Worm (Caenorhabditis elegans) whole organism, L1 larva: Measurements from ENCODE around the gene tag-325.

Experiments
- C04F5.9 ChIP-seq: sonication (generic microtip); optimal IDR thresholded peaks from 2 replicates; lab custom pipeline; 2016; ENCODE audit warnings: missing genetic modification characterization, missing compliant biosample characterization
- ama-1 ChIP-seq: fragments of 150-350 bp; optimal IDR thresholded peaks from 2 replicates; lab custom pipeline; 2014
- blmp-1 ChIP-seq: fragments of 150-350 bp; optimal IDR thresholded peaks from 2 replicates; lab custom pipeline; 2014; ENCODE audit warnings: missing biosample characterization, missing genetic modification characterization
- ceh-63 ChIP-seq: fragments of 200-800 bp; sonication (Bioruptor generic); optimal IDR thresholded peaks from 2 replicates; lab custom pipeline; 2018; ENCODE audit warnings: mild to moderate bottlenecking, missing genetic modification characterization, missing compliant biosample characterization
- ceh-88 ChIP-seq: fragments of 200-800 bp; sonication (Bioruptor generic); IDR thresholded peaks from 2 replicates; pipeline ENCODE4 v1.3.6; 2022; ENCODE audit warnings: missing genetic modification characterization, missing compliant biosample characterization
- ces-1 ChIP-seq: fragments of 150-350 bp; optimal IDR thresholded peaks from 2 replicates; lab custom pipeline; 2014; ENCODE audit warnings: missing biosample characterization, missing genetic modification reagents, missing genetic modification characterization
- dpl-1 ChIP-seq, 3 experiments: fragments of 150-350 bp in 2 of 3; sonication (generic microtip) in 1 of 3; optimal IDR thresholded peaks; 2 replicates each; lab custom pipeline; 2014 to 2017; ENCODE audit warnings: missing biosample characterization in 3 of 3, missing genetic modification characterization in 3 of 3, missing genetic modification reagents in 3 of 3
- efl-1 ChIP-seq, 4 experiments: fragments of 150-350 bp; optimal IDR thresholded peaks in 3 of 4; peaks in 1 of 4; 1 replicate in 1 of 4; 2 replicates in 3 of 4; lab custom pipeline; 2014; ENCODE audit warnings: missing biosample characterization in 2 of 4, missing genetic modification characterization in 2 of 4, missing genetic modification reagents in 2 of 4
- efl-3 ChIP-seq: fragments of 200-800 bp; sonication (Bioruptor generic); optimal IDR thresholded peaks from 2 replicates; lab custom pipeline; 2018; ENCODE audit warnings: mild to moderate bottlenecking, missing genetic modification characterization, missing compliant biosample characterization
- elt-3 ChIP-seq, 6 experiments: fragments of 150-350 bp in 1 of 6; sonication (generic microtip); optimal IDR thresholded peaks; 2 replicates each; lab custom pipeline; 2017 to 2018; ENCODE audit warnings: missing biosample characterization in 6 of 6, missing genetic modification characterization in 6 of 6, inconsistent platforms in 1 of 6
- fkh-4 ChIP-seq: sonication (generic microtip); optimal IDR thresholded peaks from 2 replicates; lab custom pipeline; 2016; ENCODE audit warnings: missing compliant biosample characterization, missing genetic modification characterization, borderline replicate concordance
- fkh-8 ChIP-seq: sonication (generic microtip); optimal IDR thresholded peaks from 2 replicates; lab custom pipeline; 2016; ENCODE audit warnings: mild to moderate bottlenecking, missing genetic modification characterization, missing compliant biosample characterization
- fos-1 ChIP-seq: fragments of 150-350 bp; optimal IDR thresholded peaks from 2 replicates; lab custom pipeline; 2014; ENCODE audit warnings: missing biosample characterization, missing genetic modification characterization
- grh-1 ChIP-seq: fragments of 200-800 bp; sonication (Bioruptor generic); IDR thresholded peaks from 2 replicates; pipeline ENCODE4 v1.3.6; 2022; ENCODE audit warnings: missing genetic modification reagents, missing genetic modification characterization, missing compliant biosample characterization
- isw-1 ChIP-seq: fragments of 200-800 bp; sonication (Bioruptor generic); IDR thresholded peaks from 2 replicates; pipeline ENCODE4 v1.3.6; 2022; ENCODE audit warnings: missing genetic modification characterization, missing compliant biosample characterization
- lin-14 ChIP-seq: fragments of 200-800 bp; sonication (Bioruptor generic); optimal IDR thresholded peaks from 2 replicates; lab custom pipeline; 2018; ENCODE audit warnings: mild to moderate bottlenecking, missing genetic modification characterization, moderate library complexity, missing compliant biosample characterization
- lsy-2 ChIP-seq, 2 experiments: fragments of 150-350 bp; optimal IDR thresholded peaks; 2 replicates each; lab custom pipeline; 2014; ENCODE audit warnings: missing biosample characterization in 2 of 2, missing genetic modification characterization in 2 of 2
- mab-9 ChIP-seq: fragments of 200-800 bp; sonication (Bioruptor generic); IDR thresholded peaks from 2 replicates; pipeline ENCODE4 v1.3.6; 2022; ENCODE audit warnings: missing genetic modification reagents, missing genetic modification characterization, missing compliant biosample characterization
- mep-1 ChIP-seq: fragments of 150-350 bp; optimal IDR thresholded peaks from 2 replicates; lab custom pipeline; 2014; ENCODE audit warnings: missing biosample characterization, missing genetic modification characterization
- nhr-19 ChIP-seq: fragments of 200-800 bp; sonication (Bioruptor generic); conservative IDR thresholded peaks from 2 replicates; pipeline ENCODE4 v1.3.6; 2022; ENCODE audit warnings: missing genetic modification characterization, missing compliant biosample characterization
- nhr-237 ChIP-seq: fragments of 150-350 bp; optimal IDR thresholded peaks from 2 replicates; lab custom pipeline; 2014; ENCODE audit warnings: missing biosample characterization, missing genetic modification characterization
- nhr-28 ChIP-seq: fragments of 150-350 bp; optimal IDR thresholded peaks from 2 replicates; lab custom pipeline; 2014; ENCODE audit warnings: missing biosample characterization, missing genetic modification characterization
- nhr-47 ChIP-seq: sonication (generic microtip); optimal IDR thresholded peaks from 2 replicates; lab custom pipeline; 2016; ENCODE audit warnings: mild to moderate bottlenecking, missing genetic modification characterization, moderate library complexity, missing compliant biosample characterization
- nhr-76 ChIP-seq: sonication (generic microtip); optimal IDR thresholded peaks from 2 replicates; lab custom pipeline; 2017; ENCODE audit warnings: missing biosample characterization, missing genetic modification characterization
- nhr-77 ChIP-seq: fragments of 150-350 bp; optimal IDR thresholded peaks from 2 replicates; lab custom pipeline; 2014; ENCODE audit warnings: missing biosample characterization, missing genetic modification characterization
- nhr-85 ChIP-seq: sonication (generic microtip); peaks from one replicate; lab custom pipeline; 2016; ENCODE audit warnings: missing genetic modification characterization, inconsistent platforms, missing compliant biosample characterization
- pag-3 ChIP-seq: sonication (generic microtip); optimal IDR thresholded peaks from 2 replicates; lab custom pipeline; 2017; ENCODE audit warnings: missing genetic modification characterization, mild to moderate bottlenecking, missing compliant biosample characterization, antibody characterized with exemption, borderline replicate concordance; ENCODE audit not compliant: insufficient read depth
- pax-3 ChIP-seq: fragments of 200-800 bp; sonication (Bioruptor generic); optimal IDR thresholded peaks from 2 replicates; lab custom pipeline; 2018; ENCODE audit warnings: mild to moderate bottlenecking, missing genetic modification characterization, moderate library complexity, missing compliant biosample characterization
- pqm-1 ChIP-seq: sonication (generic microtip); optimal IDR thresholded peaks from 3 replicates; lab custom pipeline; 2017; ENCODE audit warnings: missing biosample characterization, missing genetic modification characterization
- skn-1 ChIP-seq: fragments of 150-350 bp; optimal IDR thresholded peaks from 2 replicates; lab custom pipeline; 2014; ENCODE audit warnings: missing biosample characterization, missing genetic modification characterization
- snpc-4 ChIP-seq: fragments of 150-350 bp; optimal IDR thresholded peaks from 2 replicates; lab custom pipeline; 2014; ENCODE audit warnings: missing biosample characterization, missing genetic modification characterization
- snu-23 ChIP-seq: sonication (generic microtip); optimal IDR thresholded peaks from 2 replicates; lab custom pipeline; 2016; ENCODE audit warnings: missing genetic modification characterization, missing compliant biosample characterization
- sox-4 ChIP-seq: sonication (generic microtip); optimal IDR thresholded peaks from 2 replicates; lab custom pipeline; 2016; ENCODE audit warnings: missing genetic modification characterization, missing compliant biosample characterization
- sptf-1 ChIP-seq: fragments of 150-350 bp; optimal IDR thresholded peaks from 2 replicates; lab custom pipeline; 2014; ENCODE audit warnings: missing biosample characterization, missing genetic modification characterization
- swsn-7 ChIP-seq: sonication (generic microtip); optimal IDR thresholded peaks from 2 replicates; lab custom pipeline; 2016; ENCODE audit warnings: missing genetic modification characterization, missing compliant biosample characterization
- tlp-1 ChIP-seq: fragments of 150-350 bp; optimal IDR thresholded peaks from 2 replicates; lab custom pipeline; 2014; ENCODE audit warnings: missing biosample characterization, missing genetic modification characterization
- unc-30 ChIP-seq: sonication (generic microtip); optimal IDR thresholded peaks from 2 replicates; lab custom pipeline; 2017; ENCODE audit warnings: missing biosample characterization, missing genetic modification characterization
- unc-86 ChIP-seq: sonication (generic microtip); optimal IDR thresholded peaks from 2 replicates; lab custom pipeline; 2016; ENCODE audit warnings: missing genetic modification characterization, missing compliant biosample characterization
- unc-98 ChIP-seq: fragments of 200-800 bp; sonication (Bioruptor generic); IDR thresholded peaks from 2 replicates; pipeline ENCODE4 v1.3.6; 2022; ENCODE audit warnings: missing genetic modification characterization, missing compliant biosample characterization
- vab-15 ChIP-seq: sonication (generic microtip); optimal IDR thresholded peaks from 2 replicates; lab custom pipeline; 2017; ENCODE audit warnings: missing genotype, mild to moderate bottlenecking, missing genetic modification characterization, missing compliant biosample characterization
- ztf-11 ChIP-seq, 2 experiments: sonication (generic microtip); optimal IDR thresholded peaks; 2 replicates each; lab custom pipeline; 2016 to 2017; ENCODE audit warnings: missing genetic modification characterization in 2 of 2, missing biosample characterization in 1 of 2, missing compliant biosample characterization in 1 of 2
- ztf-4 ChIP-seq: fragments of 150-350 bp; optimal IDR thresholded peaks from 2 replicates; lab custom pipeline; 2014; ENCODE audit warnings: missing biosample characterization, missing genetic modification characterization

Gene tag-325

DNA sequence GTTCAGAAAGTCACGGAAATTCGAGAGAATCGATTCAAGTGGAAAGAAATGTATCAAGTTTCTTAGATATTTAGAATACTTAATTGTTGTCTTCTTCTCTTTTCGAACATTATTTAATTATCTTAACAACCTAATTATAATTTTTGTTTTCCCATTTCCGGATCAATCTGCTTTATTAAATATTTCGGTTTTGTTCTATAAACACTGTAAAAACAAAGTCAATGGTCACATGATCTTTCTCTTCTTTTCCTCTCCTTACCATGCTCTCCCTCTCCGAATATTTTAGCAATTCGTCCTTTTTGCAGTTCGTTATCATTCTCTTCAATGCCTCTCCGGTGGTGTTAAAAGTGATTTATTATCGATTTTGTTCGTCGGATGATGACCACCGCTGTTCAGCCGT lies at the start of gene tag-325:
TSS of gene tag-325 (plus strand) at position 301 of the 400 bp plus-strand sequence.
- TF ChIP-seq snu-23 (GFP tag; lab: Kevin White, UChicago), result no peak
- no peak for TF ChIP-seq nhr-28 (tag; lab: Kevin White, UChicago)
- TF ChIP-seq efl-1 (optimal IDR thresholded peaks at IDR 0.05; lab: Kevin White, UChicago), result no peak
- peak in 1 of 2 experiments; percentile 58 for TF ChIP-seq efl-1 (GFP tag; optimal IDR thresholded peaks at IDR 0.05 in 1 of 2; lab: Kevin White, UChicago)
- no peak for TF ChIP-seq nhr-237 (tag; lab: Kevin White, UChicago)
- TF ChIP-seq elt-3 (tag; optimal IDR thresholded peaks at IDR 0.05; lab: Kevin White, UChicago), result peak in 1 of 6 experiments; percentile 49
- TF ChIP-seq, all 84 proteins: peak for 2

DNA sequence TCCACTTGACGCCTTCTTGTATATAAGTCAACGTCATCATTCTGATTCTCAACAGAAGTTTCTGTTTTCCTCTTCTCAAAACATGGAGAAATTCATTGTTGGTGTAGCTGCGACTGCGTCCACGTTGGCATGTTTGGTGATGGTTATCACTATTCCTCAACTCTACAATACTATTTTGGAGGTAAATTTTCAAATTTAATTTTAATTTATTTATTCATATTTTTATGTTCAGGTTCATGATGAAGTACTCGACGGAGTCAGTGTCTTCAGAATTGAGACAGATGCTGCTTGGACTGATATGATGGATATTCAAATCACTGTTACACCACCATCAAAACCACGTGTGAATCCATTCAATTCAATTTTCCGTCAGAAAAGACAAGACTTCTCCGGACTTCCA lies 48.5 kb upstream of the tag-325 start, which contains the start of gene col-89:
TSS of gene col-89 (plus strand) at position 19 of the 400 bp plus-strand sequence.
- TF ChIP-seq snpc-4 (no peak), ztf-4 (tag; lab: Kevin White, UChicago) (no peak), unc-86 (tag; lab: Kevin White, UChicago) (no peak), efl-1 (optimal IDR thresholded peaks at IDR 0.05; lab: Kevin White, UChicago) (no peak), efl-1 (GFP tag; optimal IDR thresholded peaks at IDR 0.05 in 1 of 2; lab: Kevin White, UChicago) (peak in 1 of 2 experiments; percentile 66)

DNA sequence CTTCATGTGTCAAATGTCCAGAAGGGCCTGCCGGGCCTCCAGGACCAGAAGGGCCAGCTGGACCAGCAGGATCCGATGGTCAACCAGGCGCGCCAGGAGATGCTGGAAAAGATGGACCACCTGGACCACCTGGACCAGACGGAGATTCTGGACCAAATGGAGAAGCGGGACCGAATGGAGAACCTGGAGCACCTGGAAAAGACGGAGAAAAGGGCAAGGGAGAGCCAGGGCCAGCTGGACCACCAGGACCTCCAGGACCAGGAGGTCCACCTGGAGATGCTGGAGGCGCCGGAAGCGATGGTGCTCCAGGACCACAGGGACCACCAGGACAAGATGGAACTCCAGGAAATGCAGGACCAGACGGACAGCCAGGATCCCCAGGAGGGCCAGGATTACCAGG lies 48.0 kb upstream of the tag-325 start:
- no peak for TF ChIP-seq ztf-4 (tag; lab: Kevin White, UChicago)
- TF ChIP-seq snu-23 (GFP tag; lab: Kevin White, UChicago), result no peak
- TF ChIP-seq efl-1 (optimal IDR thresholded peaks at IDR 0.05; lab: Kevin White, UChicago), result no peak
- peak in 1 of 2 experiments; percentile 10 for TF ChIP-seq efl-1 (GFP tag; optimal IDR thresholded peaks at IDR 0.05 in 1 of 2; lab: Kevin White, UChicago)
- no peak for TF ChIP-seq lsy-2 (tag; optimal IDR thresholded peaks at IDR 0.05; lab: Kevin White, UChicago)
- no peak for TF ChIP-seq lin-14 (GFP tag; lab: Kevin White, UChicago)
- TF ChIP-seq pag-3 (tag; lab: Kevin White, UChicago), result no peak
- TF ChIP-seq fkh-8 (tag; lab: Kevin White, UChicago), result no peak
- no peak for TF ChIP-seq blmp-1 (tag; lab: Kevin White, UChicago)
- TF ChIP-seq dpl-1 (GFP tag; optimal IDR thresholded peaks at IDR 0.05; lab: Kevin White, UChicago), result no peak

DNA sequence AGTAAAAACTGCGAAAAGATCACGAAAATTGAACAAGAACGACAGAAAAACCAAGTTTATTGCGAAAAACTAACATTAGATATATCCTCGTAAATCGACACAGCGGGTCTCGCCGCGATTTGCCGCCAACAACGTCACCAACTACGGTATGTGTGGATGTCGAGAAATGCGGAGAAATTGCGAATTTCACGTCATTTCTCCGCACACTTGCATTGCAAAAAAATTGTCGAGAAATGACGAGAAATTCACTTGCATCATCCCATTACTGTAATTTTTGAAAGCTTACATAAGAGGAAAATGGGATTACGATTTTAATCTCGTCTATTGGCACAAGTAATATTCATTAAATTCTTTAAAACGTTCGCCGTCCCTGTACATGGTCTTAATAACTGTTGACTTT lies 44.1 kb upstream of the tag-325 start:
- TF ChIP-seq grh-1 (GFP tag; lab: Robert Waterston, UW), result 0 out of 2 replicates have a peak, but pooled peaks have one; percentile 29
- peak; percentile 95 for TF ChIP-seq C04F5.9 (tag; lab: Kevin White, UChicago)
- TF ChIP-seq lsy-2 (tag; optimal IDR thresholded peaks at IDR 0.05; lab: Kevin White, UChicago), result peak in 1 of 2 experiments; percentile 23
- TF ChIP-seq nhr-19 (GFP tag; lab: Robert Waterston, UW), result peak; percentile 64
- 0 out of 2 replicates have a peak, but pooled peaks have one; percentile 34 for TF ChIP-seq mab-9
- TF ChIP-seq isw-1 (GFP tag; lab: Robert Waterston, UW), result peak; percentile 59

DNA sequence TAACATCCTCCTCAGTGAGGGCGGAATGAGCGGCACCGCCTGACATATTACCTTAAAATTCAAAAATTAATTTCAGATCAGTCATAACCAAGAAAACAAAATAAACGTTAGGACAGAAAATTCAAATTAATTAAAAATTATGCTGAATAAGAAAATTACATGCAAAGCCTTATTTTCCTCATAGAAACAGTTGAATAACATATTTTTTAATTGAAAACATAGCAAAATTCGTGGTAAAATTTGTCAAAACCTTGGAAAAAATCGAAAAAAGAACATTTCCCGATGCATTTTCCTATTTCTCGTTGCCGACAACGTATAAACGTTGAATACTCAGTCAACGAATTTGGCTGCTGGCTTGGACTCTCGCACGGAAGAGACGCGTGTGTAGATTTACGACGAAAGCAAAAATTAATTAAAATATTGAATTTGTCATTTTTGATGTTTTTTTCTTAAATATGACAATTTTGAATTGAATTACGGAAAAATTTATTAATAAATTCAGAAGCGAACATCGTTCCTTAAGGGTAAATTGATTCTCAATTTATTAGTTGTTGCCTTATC lies 42.6 kb upstream of the tag-325 start, which contains the start of the genes rps-0 and rbg-3:
TSS of gene rps-0 (minus strand) at position 51 of the 561 bp plus-strand sequence.
TSS of gene rbg-3 (plus strand) at position 424 of the 561 bp plus-strand sequence.
- TF ChIP-seq nhr-77 (tag; lab: Kevin White, UChicago) (peak; percentile 89), tlp-1 (tag; lab: Kevin White, UChicago) (no peak), efl-3 (GFP tag; lab: Kevin White, UChicago) (no peak), unc-98 (GFP tag; lab: Robert Waterston, UW) (no peak; the same call in 1 of the 2 replicates), nhr-47 (tag; lab: Kevin White, UChicago) (peak; percentile 95), vab-15 (peak; percentile 77), ama-1 (lab: Kevin White, UChicago) (no peak), fos-1 (tag; lab: Kevin White, UChicago) (peak; percentile 88), pax-3 (peak; percentile 75), sox-4 (peak; percentile 64), C04F5.9 (tag; lab: Kevin White, UChicago) (peak; percentile 99), unc-30 (no peak), skn-1 (tag; lab: Kevin White, UChicago) (peak; percentile 76), mep-1 (tag; lab: Kevin White, UChicago) (peak; percentile 98), ces-1 (GFP tag; lab: Kevin White, UChicago) (no peak), ztf-11 (tag; optimal IDR thresholded peaks at IDR 0.05; lab: Kevin White, UChicago) (peak in 1 of 2 experiments; percentile 72), fkh-4 (tag; lab: Kevin White, UChicago) (peak; percentile 52), mab-9 (peak; percentile 72), ceh-63 (GFP tag; lab: Kevin White, UChicago) (no peak), swsn-7 (tag; lab: Kevin White, UChicago) (peak; percentile 92), nhr-76 (no peak), isw-1 (GFP tag; lab: Robert Waterston, UW) (peak; percentile 93), grh-1 (GFP tag; lab: Robert Waterston, UW) (peak; percentile 79), nhr-85 (tag; lab: Kevin White, UChicago) (peak; percentile 95), fkh-8 (tag; lab: Kevin White, UChicago) (peak; percentile 94), pqm-1 (no peak), sptf-1 (tag; lab: Kevin White, UChicago) (no peak), ceh-88 (GFP tag; lab: Robert Waterston, UW) (peak; percentile 64)
